Worm (Caenorhabditis elegans) whole organism, L4/young adult: ENCODE data around the gene mrpl-12.

ENCODE experiments used
- W03F9.2 ChIP-seq: fragments of 150-350 bp; optimal IDR thresholded peaks from 2 replicates; lab custom pipeline; 2014; ENCODE audit warnings: missing biosample characterization, missing genetic modification characterization
- dao-5 ChIP-seq: sonication (generic microtip); optimal IDR thresholded peaks from 2 replicates; lab custom pipeline; 2016; ENCODE audit warnings: missing genotype, missing genetic modification characterization, moderate library complexity, missing compliant biosample characterization

ce11 chrIII:10718078-10718477 lies 10.5 kb downstream of the mrpl-12 start:
- TF ChIP-seq W03F9.2 (tag; lab: Kevin White, UChicago) (no peak), dao-5 (tag; lab: Kevin White, UChicago) (no peak)
